Worm (Caenorhabditis elegans) whole organism, late embryonic: Measurements from ENCODE around the gene amx-1.
A peak's percentile ranks its signal among the peaks of the same experiment; 100 is the strongest.

Source experiments
- C38D4.7 ChIP-seq: fragments of 200-800 bp; sonication (Bioruptor generic); optimal IDR thresholded peaks from 2 replicates; lab custom pipeline; 2018; ENCODE audit warnings: mild to moderate bottlenecking, missing genetic modification characterization, moderate library complexity, missing compliant biosample characterization
- K02D7.2 ChIP-seq: sonication (generic microtip); optimal IDR thresholded peaks from 2 replicates; lab custom pipeline; 2017; ENCODE audit warnings: mild to moderate bottlenecking, missing genetic modification characterization, missing compliant biosample characterization
- ceh-14 ChIP-seq: sonication (generic microtip); optimal IDR thresholded peaks from 2 replicates; lab custom pipeline; 2016; ENCODE audit warnings: missing genotype, missing genetic modification characterization, missing compliant biosample characterization
- ceh-18 ChIP-seq: sonication (generic microtip); optimal IDR thresholded peaks from 2 replicates; lab custom pipeline; 2016; ENCODE audit warnings: missing genetic modification characterization, missing compliant biosample characterization
- ceh-30 ChIP-seq: fragments of 150-350 bp; optimal IDR thresholded peaks from 2 replicates; lab custom pipeline; 2014; ENCODE audit warnings: missing biosample characterization, missing genetic modification characterization
- ceh-31 ChIP-seq: sonication (generic microtip); optimal IDR thresholded peaks from 2 replicates; lab custom pipeline; 2016; ENCODE audit warnings: missing genetic modification characterization, missing compliant biosample characterization
- ceh-45 ChIP-seq: fragments of 200-800 bp; sonication (Bioruptor generic); IDR thresholded peaks from 2 replicates; pipeline ENCODE4 v1.3.6; 2022; ENCODE audit warnings: missing genetic modification reagents, missing genetic modification characterization, missing compliant biosample characterization
- che-1 ChIP-seq: sonication (generic microtip); optimal IDR thresholded peaks from 2 replicates; lab custom pipeline; 2016; ENCODE audit warnings: mild to moderate bottlenecking, missing genetic modification characterization, missing compliant biosample characterization
- dve-1 ChIP-seq: sonication (generic microtip); optimal IDR thresholded peaks from 2 replicates; lab custom pipeline; 2017; ENCODE audit warnings: antibody characterized with exemption, mild to moderate bottlenecking, missing genetic modification characterization, missing compliant biosample characterization
- elt-2 ChIP-seq: sonication (generic microtip); optimal IDR thresholded peaks from 2 replicates; lab custom pipeline; 2016; ENCODE audit warnings: missing genetic modification reagents, missing genetic modification characterization, missing compliant biosample characterization
- ets-4 ChIP-seq: sonication (generic microtip); optimal IDR thresholded peaks from 2 replicates; lab custom pipeline; 2016; ENCODE audit warnings: missing genetic modification characterization, missing compliant biosample characterization
- hlh-30 ChIP-seq: sonication (generic microtip); optimal IDR thresholded peaks from 2 replicates; lab custom pipeline; 2017; ENCODE audit warnings: antibody characterized with exemption, missing genetic modification characterization, missing compliant biosample characterization; ENCODE audit not compliant: insufficient read depth
- hlh-8 ChIP-seq: sonication (generic microtip); optimal IDR thresholded peaks from 2 replicates; lab custom pipeline; 2016; ENCODE audit warnings: missing genotype, missing genetic modification characterization, missing compliant biosample characterization
- lim-6 ChIP-seq: sonication (generic microtip); optimal IDR thresholded peaks from 2 replicates; lab custom pipeline; 2016; ENCODE audit warnings: missing genetic modification characterization, missing compliant biosample characterization
- mec-3 ChIP-seq: sonication (generic microtip); optimal IDR thresholded peaks from 2 replicates; lab custom pipeline; 2016; ENCODE audit warnings: borderline replicate concordance, missing genetic modification characterization, missing compliant biosample characterization
- nfya-1 ChIP-seq: sonication (generic microtip); optimal IDR thresholded peaks from 2 replicates; lab custom pipeline; 2017; ENCODE audit warnings: missing genetic modification characterization, mild to moderate bottlenecking, missing compliant biosample characterization, antibody characterized with exemption, moderate library complexity
- nhr-11 ChIP-seq: fragments of 150-350 bp; optimal IDR thresholded peaks from 2 replicates; lab custom pipeline; 2014; ENCODE audit warnings: missing biosample characterization, missing genetic modification characterization
- pat-9 ChIP-seq: fragments of 200-800 bp; sonication (Bioruptor generic); optimal IDR thresholded peaks from 2 replicates; lab custom pipeline; 2018; ENCODE audit warnings: mild to moderate bottlenecking, missing genetic modification characterization, moderate library complexity, missing compliant biosample characterization
- pqm-1 ChIP-seq: sonication (generic microtip); optimal IDR thresholded peaks from 2 replicates; lab custom pipeline; 2016; ENCODE audit warnings: missing genetic modification characterization, missing compliant biosample characterization
- pros-1 ChIP-seq: fragments of 150-350 bp; optimal IDR thresholded peaks from 2 replicates; lab custom pipeline; 2014; ENCODE audit warnings: missing biosample characterization, missing genetic modification reagents, missing genetic modification characterization
- ref-2 ChIP-seq: sonication (generic microtip); optimal IDR thresholded peaks from 2 replicates; lab custom pipeline; 2016; ENCODE audit warnings: missing genetic modification characterization, missing compliant biosample characterization
- rnt-1 ChIP-seq: sonication (generic microtip); optimal IDR thresholded peaks from 2 replicates; lab custom pipeline; 2016; ENCODE audit warnings: missing genetic modification characterization, missing compliant biosample characterization
- sdc-2 ChIP-seq: sonication (generic microtip); optimal IDR thresholded peaks from 2 replicates; lab custom pipeline; 2016; ENCODE audit warnings: missing genotype, missing genetic modification characterization, missing compliant biosample characterization
- sox-2 ChIP-seq: fragments of 200-800 bp; sonication (Bioruptor generic); IDR thresholded peaks from 2 replicates; pipeline ENCODE4 v1.3.6; 2022; ENCODE audit warnings: missing genetic modification reagents, missing genetic modification characterization, missing compliant biosample characterization
- ttx-3 ChIP-seq: sonication (generic microtip); optimal IDR thresholded peaks from 2 replicates; lab custom pipeline; 2016; ENCODE audit warnings: missing genetic modification reagents, missing genetic modification characterization, missing compliant biosample characterization
- unc-55 ChIP-seq: sonication (generic microtip); optimal IDR thresholded peaks from 2 replicates; lab custom pipeline; 2017; ENCODE audit warnings: missing biosample characterization, missing genetic modification reagents, missing genetic modification characterization
- unc-86 ChIP-seq: sonication (generic microtip); optimal IDR thresholded peaks from 2 replicates; lab custom pipeline; 2016; ENCODE audit warnings: missing genetic modification characterization, missing compliant biosample characterization
- ztf-16 ChIP-seq: sonication (generic microtip); optimal IDR thresholded peaks from 2 replicates; lab custom pipeline; 2017; ENCODE audit warnings: missing genetic modification characterization, missing compliant biosample characterization

Gene amx-1

ce11 chrIII:3821969-3822453 lies at the start of gene amx-1:
Gene amx-1 (plus strand): TSS chrIII:3822403.
- TF ChIP-seq hlh-30 (tag; lab: Kevin White, UChicago) (peak; percentile 58), ets-4 (tag; lab: Kevin White, UChicago) (no peak), hlh-8 (tag; lab: Kevin White, UChicago) (no peak), nhr-11 (tag; lab: Kevin White, UChicago) (no peak), unc-55 (GFP tag; lab: Kevin White, UChicago) (no peak), unc-86 (tag; lab: Kevin White, UChicago) (no peak), pros-1 (tag; lab: Kevin White, UChicago) (no peak), pat-9 (tag; lab: Kevin White, UChicago) (no peak), ceh-31 (tag; lab: Kevin White, UChicago) (peak; percentile 4), dve-1 (tag; lab: Kevin White, UChicago) (no peak), K02D7.2 (tag; lab: Kevin White, UChicago) (no peak), ceh-30 (no peak)

ce11 chrIII:3773173-3773572 lies 49.0 kb upstream of the amx-1 start, which contains the start of gene lec-4:
Gene lec-4 (minus strand): TSS chrIII:3773326.
- TF ChIP-seq ceh-30 (no peak), ceh-31 (tag; lab: Kevin White, UChicago) (no peak), nfya-1 (tag; lab: Kevin White, UChicago) (no peak), ceh-45 (GFP tag; lab: Robert Waterston, UW) (no peak), C38D4.7 (GFP tag; lab: Kevin White, UChicago) (no peak), lim-6 (tag; lab: Kevin White, UChicago) (no peak), unc-55 (GFP tag; lab: Kevin White, UChicago) (no peak), mec-3 (tag; lab: Kevin White, UChicago) (no peak), elt-2 (tag; lab: Kevin White, UChicago) (no peak), pqm-1 (tag; lab: Kevin White, UChicago) (no peak), rnt-1 (tag; lab: Kevin White, UChicago) (no peak), sox-2 (GFP tag; lab: Robert Waterston, UW) (no peak)

ce11 chrIII:3774550-3774949 lies 47.7 kb upstream of the amx-1 start:
- TF ChIP-seq ztf-16 (tag; lab: Kevin White, UChicago): no peak
- no peak for TF ChIP-seq unc-55 (GFP tag; lab: Kevin White, UChicago)
- TF ChIP-seq ttx-3: no peak
- no peak for TF ChIP-seq sdc-2 (tag; lab: Kevin White, UChicago)
- peak; percentile 4 for TF ChIP-seq ref-2 (tag; lab: Kevin White, UChicago)

DNA sequence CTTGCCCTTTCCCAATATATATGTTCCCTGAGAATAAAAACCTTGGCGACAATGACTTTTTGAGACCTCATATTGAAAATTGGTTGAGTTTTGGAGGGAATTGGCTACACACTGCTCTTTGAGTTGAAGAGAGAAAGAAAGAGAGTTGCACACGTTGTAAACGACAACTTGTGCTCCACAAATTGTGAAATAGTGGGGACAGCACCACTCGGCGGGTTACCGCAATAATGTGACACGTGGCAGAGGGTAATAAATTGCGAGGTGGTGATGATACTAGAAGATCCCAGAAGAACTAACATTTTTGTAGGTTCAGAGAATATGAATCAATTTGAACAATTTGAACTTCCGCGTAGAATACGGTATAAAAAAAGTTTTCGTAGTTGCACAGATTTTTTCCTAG lies 40.4 kb upstream of the amx-1 start:
- TF ChIP-seq rnt-1 (tag; lab: Kevin White, UChicago) (peak; percentile 34), lim-6 (tag; lab: Kevin White, UChicago) (no peak)
- TF ChIP-seq, all 69 proteins: peak for 1

DNA sequence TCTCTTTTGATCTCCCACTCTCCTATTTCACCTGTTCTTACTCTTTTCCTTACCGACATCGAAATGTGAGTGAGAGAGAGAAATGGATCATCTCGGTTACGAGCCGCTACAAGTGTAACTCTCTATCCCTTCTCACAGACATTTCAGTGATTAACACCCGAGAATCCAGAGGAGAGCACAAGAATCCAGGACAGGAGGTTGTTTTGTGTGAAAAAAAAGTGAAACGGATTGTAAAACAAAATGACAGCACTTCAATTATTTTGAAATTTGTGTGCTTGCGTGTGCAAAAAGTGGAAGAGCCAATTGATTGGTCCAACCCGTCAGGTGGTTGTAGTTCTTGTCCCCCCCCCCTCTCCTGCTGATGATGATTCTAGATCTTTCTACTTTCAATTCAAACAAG lies 39.4 kb upstream of the amx-1 start:
- TF ChIP-seq ztf-16 (tag; lab: Kevin White, UChicago) (no peak), rnt-1 (tag; lab: Kevin White, UChicago) (peak; percentile 28), unc-55 (GFP tag; lab: Kevin White, UChicago) (peak; percentile 59), nfya-1 (tag; lab: Kevin White, UChicago) (peak; percentile 13), ceh-18 (peak; percentile 74), ceh-14 (tag; lab: Kevin White, UChicago) (no peak)

DNA sequence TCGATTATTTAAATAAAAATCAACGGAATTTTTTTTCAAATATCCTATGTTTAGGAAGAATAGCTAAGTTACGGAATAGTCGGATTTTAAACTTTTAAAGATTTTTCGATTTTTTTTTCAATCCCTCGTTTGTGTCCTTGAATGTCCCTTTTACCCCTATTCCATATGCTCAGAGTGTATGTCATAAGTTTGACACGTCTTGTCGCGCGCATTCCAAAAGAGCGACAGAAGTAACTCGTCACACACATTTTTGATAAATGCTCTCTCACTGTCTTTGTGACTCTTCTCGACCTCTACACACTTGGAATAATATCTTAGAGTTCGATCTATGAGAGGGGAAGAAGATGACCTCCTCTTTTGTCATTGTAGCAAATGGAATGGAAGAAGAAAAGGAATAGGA lies 38.3 kb upstream of the amx-1 start:
- peak; percentile 37 for TF ChIP-seq unc-55 (GFP tag; lab: Kevin White, UChicago)
- TF ChIP-seq che-1 (tag; lab: Kevin White, UChicago): no peak

- TF ChIP-seq elt-2 (tag; lab: Kevin White, UChicago): peak; percentile 41
- no peak for TF ChIP-seq hlh-8 (tag; lab: Kevin White, UChicago)
These were observed 37.1 kb upstream of the amx-1 start for ce11 chrIII:3785094-3785493.
